Fruit fly (Drosophila melanogaster) whole organism, embryonic: ENCODE data around the gene Hrd3.

Experiments
- Adf1 ChIP-seq: fragments of 200-800 bp; sonication (Bioruptor generic); IDR thresholded peaks from 2 replicates; pipeline ENCODE4 v1.3.6; 2022; ENCODE audit warnings: missing biosample characterization, missing genetic modification characterization
- B-H1 ChIP-seq: fragments of 200-800 bp; sonication (Bioruptor generic); IDR thresholded peaks from 3 replicates; pipeline ENCODE4 v1.3.6; 2022; ENCODE audit warnings: missing biosample characterization, missing genetic modification characterization
- CG10959 ChIP-seq: fragments of 200-800 bp; sonication (Bioruptor generic); IDR thresholded peaks from 2 replicates; pipeline ENCODE4 v1.3.6; 2022; ENCODE audit warnings: missing biosample characterization, missing genetic modification characterization
- CG11504 ChIP-seq: fragments of 200-800 bp; sonication (Bioruptor generic); optimal IDR thresholded peaks from 3 replicates; lab custom pipeline; 2019; ENCODE audit warnings: missing biosample characterization, mild to moderate bottlenecking, missing genetic modification characterization, moderate library complexity
- CG12299 ChIP-seq: fragments of 200-800 bp; sonication (Bioruptor generic); optimal IDR thresholded peaks from 2 replicates; lab custom pipeline; 2018; ENCODE audit warnings: missing biosample characterization, mild to moderate bottlenecking, missing genetic modification characterization
- CG17186 ChIP-seq: fragments of 200-800 bp; sonication (Bioruptor generic); optimal IDR thresholded peaks from 3 replicates; lab custom pipeline; 2017; ENCODE audit warnings: missing biosample characterization, missing genetic modification reagents, missing genetic modification characterization
- CG17328 ChIP-seq: fragments of 200-800 bp; sonication (Bioruptor generic); IDR thresholded peaks from 2 replicates; pipeline ENCODE4 v1.3.6; 2022; ENCODE audit warnings: missing biosample characterization, missing genetic modification characterization
- CG17361 ChIP-seq: fragments of 200-800 bp; sonication (Bioruptor generic); IDR thresholded peaks from 3 replicates; pipeline ENCODE4 v1.3.6; 2022; ENCODE audit warnings: missing biosample characterization, missing genetic modification characterization
- CG17802 ChIP-seq: fragments of 200-800 bp; sonication (Bioruptor generic); optimal IDR thresholded peaks from 2 replicates; lab custom pipeline; 2018; ENCODE audit warnings: missing biosample characterization, mild to moderate bottlenecking, missing genetic modification characterization, moderate library complexity
- CG2116 ChIP-seq: fragments of 200-800 bp; sonication (Bioruptor generic); optimal IDR thresholded peaks from 3 replicates; lab custom pipeline; 2018; ENCODE audit warnings: missing biosample characterization, mild to moderate bottlenecking, missing genetic modification characterization
- CG32772 ChIP-seq: fragments of 200-800 bp; sonication (Bioruptor generic); IDR thresholded peaks from 2 replicates; pipeline ENCODE4 v1.3.6; 2022; ENCODE audit warnings: missing biosample characterization, missing genetic modification characterization
- CG4424 ChIP-seq: fragments of 200-800 bp; sonication (Bioruptor generic); optimal IDR thresholded peaks from 3 replicates; lab custom pipeline; 2016; ENCODE audit warnings: missing biosample characterization, missing genetic modification characterization
- CG4617 ChIP-seq: fragments of 200-800 bp; sonication (Bioruptor generic); optimal IDR thresholded peaks from 3 replicates; lab custom pipeline; 2016; ENCODE audit warnings: missing biosample characterization, missing genetic modification characterization, borderline replicate concordance
- CG7556 ChIP-seq: fragments of 200-800 bp; sonication (Bioruptor generic); optimal IDR thresholded peaks from 2 replicates; lab custom pipeline; 2017; ENCODE audit warnings: missing biosample characterization, mild to moderate bottlenecking, missing genetic modification characterization
- CG8089 ChIP-seq: fragments of 200-800 bp; sonication (Bioruptor generic); optimal IDR thresholded peaks from 3 replicates; lab custom pipeline; 2016; ENCODE audit warnings: missing biosample characterization, missing genetic modification characterization
- CG8359 ChIP-seq: fragments of 200-800 bp; sonication (Bioruptor generic); optimal IDR thresholded peaks from 2 replicates; lab custom pipeline; 2017; ENCODE audit warnings: missing biosample characterization, mild to moderate bottlenecking, missing genetic modification characterization, borderline replicate concordance
- CG8765 ChIP-seq: fragments of 200-800 bp; sonication (Bioruptor generic); IDR thresholded peaks from 2 replicates; pipeline ENCODE4 v1.3.6; 2022; ENCODE audit warnings: missing biosample characterization, missing genetic modification characterization
- Ets65A ChIP-seq: fragments of 200-800 bp; sonication (Bioruptor generic); peaks from one replicate; lab custom pipeline; 2016; ENCODE audit warnings: missing biosample characterization, missing genetic modification characterization
- H15 ChIP-seq: fragments of 200-800 bp; sonication (Bioruptor generic); IDR thresholded peaks from 3 replicates; pipeline ENCODE4 v1.3.6; 2022; ENCODE audit warnings: missing biosample characterization, missing genetic modification characterization
- Hr3 ChIP-seq: fragments of 200-800 bp; sonication (Bioruptor generic); optimal IDR thresholded peaks from 3 replicates; lab custom pipeline; 2016; ENCODE audit warnings: missing biosample characterization, missing genetic modification characterization
- Lim3 ChIP-seq: fragments of 200-800 bp; sonication (Bioruptor generic); IDR thresholded peaks from 2 replicates; pipeline ENCODE4 v1.3.6; 2022; ENCODE audit warnings: missing biosample characterization, missing genetic modification characterization
- Meics ChIP-seq: fragments of 200-800 bp; sonication (Bioruptor generic); optimal IDR thresholded peaks from 2 replicates; lab custom pipeline; 2017; ENCODE audit warnings: missing biosample characterization, mild to moderate bottlenecking, missing genetic modification characterization
- NC2α ChIP-seq: fragments of 200-800 bp; sonication (Bioruptor generic); optimal IDR thresholded peaks from 2 replicates; lab custom pipeline; 2016; ENCODE audit warnings: missing biosample characterization, missing genetic modification characterization
- Nf-YA ChIP-seq: fragments of 200-800 bp; sonication (Bioruptor generic); IDR thresholded peaks from 2 replicates; pipeline ENCODE4 v1.3.6; 2022; ENCODE audit warnings: missing biosample characterization, missing genetic modification characterization
- Sox102F ChIP-seq: fragments of 200-800 bp; sonication (Bioruptor generic); optimal IDR thresholded peaks from 2 replicates; lab custom pipeline; 2018; ENCODE audit warnings: missing biosample characterization, mild to moderate bottlenecking, missing genetic modification characterization, moderate library complexity
- Xrp1 ChIP-seq: fragments of 200-800 bp; sonication (Bioruptor generic); IDR thresholded peaks from 2 replicates; pipeline ENCODE4 v1.3.6; 2022; ENCODE audit warnings: missing biosample characterization, missing genetic modification characterization
- ap ChIP-seq: fragments of 200-800 bp; sonication (Bioruptor generic); IDR thresholded peaks from 2 replicates; pipeline ENCODE4 v1.3.6; 2022; ENCODE audit warnings: missing biosample characterization, missing genetic modification characterization
- ase ChIP-seq: fragments of 200-800 bp; sonication (Bioruptor generic); IDR thresholded peaks from 3 replicates; pipeline ENCODE4 v1.3.6; 2022; ENCODE audit warnings: missing biosample characterization, missing genetic modification characterization
- bbx ChIP-seq: fragments of 200-800 bp; sonication (Bioruptor generic); IDR thresholded peaks from 2 replicates; pipeline ENCODE4 v1.3.6; 2022; ENCODE audit warnings: missing biosample characterization, missing genetic modification characterization; ENCODE audit not compliant: partially characterized antibody
- bsh ChIP-seq, 2 experiments: fragments of 200-800 bp; sonication (Bioruptor generic); optimal IDR thresholded peaks; 2 replicates each; lab custom pipeline; 2017 to 2018; ENCODE audit warnings: mild to moderate bottlenecking in 2 of 2, missing biosample characterization in 2 of 2, missing genetic modification characterization in 2 of 2, moderate library complexity in 1 of 2
- cg ChIP-seq: fragments of 200-800 bp; sonication (Bioruptor generic); optimal IDR thresholded peaks from 3 replicates; lab custom pipeline; 2019; ENCODE audit warnings: missing biosample characterization, mild to moderate bottlenecking, missing genetic modification characterization, moderate library complexity
- en ChIP-seq: fragments of 200-800 bp; sonication (Bioruptor generic); optimal IDR thresholded peaks from 2 replicates; lab custom pipeline; 2016; ENCODE audit warnings: missing biosample characterization, missing genetic modification characterization
- gsb ChIP-seq: fragments of 200-800 bp; sonication (Bioruptor generic); IDR thresholded peaks from 2 replicates; pipeline ENCODE4 v1.3.6; 2022; ENCODE audit warnings: missing biosample characterization, missing genetic modification characterization
- hbn ChIP-seq: fragments of 200-800 bp; sonication (Bioruptor generic); IDR thresholded peaks from 2 replicates; pipeline ENCODE4 v1.3.6; 2022; ENCODE audit warnings: missing biosample characterization, missing genetic modification characterization; ENCODE audit not compliant: partially characterized antibody
- jumu ChIP-seq: fragments of 200-800 bp; sonication (Bioruptor generic); optimal IDR thresholded peaks from 3 replicates; lab custom pipeline; 2016; ENCODE audit warnings: missing biosample characterization, missing genetic modification characterization
- lilli ChIP-seq: fragments of 200-800 bp; sonication (Bioruptor generic); optimal IDR thresholded peaks from 3 replicates; lab custom pipeline; 2016; ENCODE audit warnings: missing biosample characterization, missing genetic modification characterization
- lola ChIP-seq, 3 experiments: fragments of >200 bp in 2 of 3; fragments of 200-800 bp in 1 of 3; sonication (Bioruptor generic) in 1 of 3; optimal IDR thresholded peaks; 2 replicates each; lab custom pipeline; 2017 to 2019; ENCODE audit warnings: missing biosample characterization in 3 of 3, missing genetic modification characterization in 3 of 3, mild to moderate bottlenecking in 1 of 3, moderate library complexity in 1 of 3
- nerfin-1 ChIP-seq: fragments of 200-800 bp; sonication (Bioruptor generic); optimal IDR thresholded peaks from 3 replicates; lab custom pipeline; 2019; ENCODE audit warnings: missing biosample characterization, mild to moderate bottlenecking, missing genetic modification characterization, moderate library complexity
- pan ChIP-seq, 4 experiments: fragments of >200 bp in 3 of 4; fragments of 200-800 bp in 1 of 4; sonication (Bioruptor generic) in 1 of 4; optimal IDR thresholded peaks in 3 of 4; IDR thresholded peaks in 1 of 4; 2 replicates each; pipeline versions ENCODE4 v1.3.6 to Lab custom; 2017 to 2022; ENCODE audit warnings: missing biosample characterization in 2 of 4, missing genetic modification characterization in 2 of 4, mixed read lengths in 1 of 4
- pzg ChIP-seq: fragments of 200-800 bp; sonication (Bioruptor generic); optimal IDR thresholded peaks from 3 replicates; lab custom pipeline; 2018; ENCODE audit warnings: missing biosample characterization, mild to moderate bottlenecking, missing genetic modification characterization, moderate library complexity
- slp2 ChIP-seq: fragments of 200-800 bp; sonication (Bioruptor generic); optimal IDR thresholded peaks from 2 replicates; lab custom pipeline; 2016; ENCODE audit warnings: missing biosample characterization, missing genetic modification characterization
- stwl ChIP-seq: fragments of 200-800 bp; sonication (Bioruptor generic); optimal IDR thresholded peaks from 3 replicates; lab custom pipeline; 2018; ENCODE audit warnings: missing biosample characterization, mild to moderate bottlenecking, missing genetic modification characterization, moderate library complexity
- tio ChIP-seq: fragments of 200-800 bp; sonication (Bioruptor generic); optimal IDR thresholded peaks from 2 replicates; lab custom pipeline; 2017; ENCODE audit warnings: missing biosample characterization, missing genetic modification characterization, inconsistent platforms
- tll ChIP-seq, 2 experiments: fragments of 200-800 bp in 1 of 2; fragments of >200 bp in 1 of 2; sonication (Bioruptor generic) in 1 of 2; optimal IDR thresholded peaks; 2 replicates each; lab custom pipeline; 2017 to 2019; ENCODE audit warnings: missing biosample characterization in 2 of 2, missing genetic modification characterization in 2 of 2, mild to moderate bottlenecking in 1 of 2, moderate library complexity in 1 of 2
- toy ChIP-seq: fragments of 200-800 bp; sonication (Bioruptor generic); IDR thresholded peaks from 2 replicates; pipeline ENCODE4 v1.3.6; 2022; ENCODE audit warnings: missing biosample characterization, missing genetic modification characterization
- trem ChIP-seq: fragments of 200-800 bp; optimal IDR thresholded peaks from 3 replicates; lab custom pipeline; 2019; ENCODE audit warnings: missing biosample characterization, mild to moderate bottlenecking, missing genetic modification characterization, moderate library complexity
- ttk ChIP-seq: fragments of 200-800 bp; sonication (Bioruptor generic); IDR thresholded peaks from 2 replicates; pipeline ENCODE4 v2.1.2; 2022; ENCODE audit warnings: missing biosample characterization, missing genetic modification characterization
- z ChIP-seq: fragments of 200-800 bp; sonication (Bioruptor generic); IDR thresholded peaks from 3 replicates; pipeline ENCODE4 v1.3.6; 2022; ENCODE audit warnings: missing biosample characterization, missing genetic modification characterization
- zfh2 ChIP-seq: fragments of 200-800 bp; sonication (Bioruptor generic); optimal IDR thresholded peaks from 2 replicates; lab custom pipeline; 2016; ENCODE audit warnings: missing biosample characterization, missing genetic modification characterization

The Hrd3 gene

dm6 chr3R:23760219-23761018 is 2.1 kb upstream of the Hrd3 start, which contains the start of gene SdhD (continued):
- TF ChIP-seq hbn = peak; percentile 47; the same call in 1 of the 2 replicates
- no peak; the same call in 1 of the 2 replicates for TF ChIP-seq CG17328 (GFP tag; lab: Robert Waterston, UW)
- TF ChIP-seq NC2α (GFP tag; lab: Kevin White, UChicago) = no peak
- TF ChIP-seq CG4424 (GFP tag; lab: Kevin White, UChicago) = no peak
- TF ChIP-seq Nf-YA (GFP tag; lab: Robert Waterston, UW) = no peak
- TF ChIP-seq CG10959 (GFP tag; lab: Robert Waterston, UW) = no peak
- TF ChIP-seq tll (GFP tag; optimal IDR thresholded peaks at IDR 0.05; lab: Kevin White, UChicago) = no peak
- TF ChIP-seq Adf1 (GFP tag; lab: Robert Waterston, UW) = no peak
- no peak for TF ChIP-seq CG8765 (GFP tag; lab: Robert Waterston, UW)
- TF ChIP-seq CG4617 (GFP tag; lab: Kevin White, UChicago) = peak; percentile 77
- no peak for TF ChIP-seq CG17802
- TF ChIP-seq CG32772 (GFP tag; lab: Robert Waterston, UW) = no peak
- TF ChIP-seq slp2 (GFP tag; lab: Kevin White, UChicago) = no peak
- peak; percentile 74 for TF ChIP-seq Ets65A (GFP tag; lab: Kevin White, UChicago)
- no peak for TF ChIP-seq ttk (GFP tag; lab: Robert Waterston, UW)
- TF ChIP-seq CG2116 (GFP tag; lab: Kevin White, UChicago) = peak; percentile 21
- TF ChIP-seq lola (GFP tag; optimal IDR thresholded peaks at IDR 0.05; lab: Kevin White, UChicago) = no peak
- no peak for TF ChIP-seq toy (GFP tag; lab: Robert Waterston, UW)
- TF ChIP-seq Meics (GFP tag; lab: Kevin White, UChicago) = peak; percentile 34
- no peak for TF ChIP-seq CG17186 (GFP tag; lab: Kevin White, UChicago)
- TF ChIP-seq gsb (GFP tag; lab: Robert Waterston, UW) = no peak
- no peak for TF ChIP-seq Xrp1 (GFP tag; lab: Robert Waterston, UW)
- peak; percentile 18; the same call in 1 of the 3 replicates for TF ChIP-seq H15 (GFP tag; lab: Robert Waterston, UW)
- TF ChIP-seq tio (GFP tag; lab: Kevin White, UChicago) = no peak
- TF ChIP-seq CG11504 = no peak
- TF ChIP-seq pan (optimal IDR thresholded peaks at IDR 0.05; lab: Kevin White, UChicago) = no peak
- no peak for TF ChIP-seq pan (GFP tag; optimal IDR thresholded peaks at IDR 0.05 in 1 of 2, IDR thresholded peaks at IDR 0.05 in 1 of 2)
- no peak for TF ChIP-seq CG12299 (tag; lab: Kevin White, UChicago)
- TF ChIP-seq Lim3 (GFP tag; lab: Robert Waterston, UW) = no peak
- TF ChIP-seq bbx (GFP tag; lab: Robert Waterston, UW) = peak; percentile 64; the same call in 1 of the 2 replicates
- TF ChIP-seq bsh (GFP tag; optimal IDR thresholded peaks at IDR 0.05; lab: Kevin White, UChicago) = no peak
- no peak for TF ChIP-seq nerfin-1 (tag; lab: Kevin White, UChicago)
- no peak for TF ChIP-seq ase
- TF ChIP-seq stwl (tag; lab: Kevin White, UChicago) = peak; percentile 91
- no peak for TF ChIP-seq CG8359 (GFP tag; lab: Kevin White, UChicago)
- TF ChIP-seq en (GFP tag; lab: Kevin White, UChicago) = no peak
- TF ChIP-seq CG17361 = no peak
- TF ChIP-seq Sox102F (GFP tag; lab: Kevin White, UChicago) = no peak
- peak; percentile 53 for TF ChIP-seq zfh2
- TF ChIP-seq cg (GFP tag; lab: Kevin White, UChicago) = no peak
- TF ChIP-seq Hr3 = no peak
- no peak for TF ChIP-seq ap (GFP tag; lab: Robert Waterston, UW)
- peak; percentile 36 for TF ChIP-seq trem (tag; lab: Kevin White, UChicago)
- TF ChIP-seq lilli (GFP tag; lab: Kevin White, UChicago) = peak; percentile 58
- peak; percentile 20 for TF ChIP-seq jumu
- TF ChIP-seq B-H1 = no peak
- TF ChIP-seq CG8089 (GFP tag; lab: Kevin White, UChicago) = no peak
- TF ChIP-seq CG7556 (GFP tag; lab: Kevin White, UChicago) = peak; percentile 19
- TF ChIP-seq pzg = peak; percentile 58
- no peak for TF ChIP-seq z
